Fruit fly (Drosophila melanogaster) whole organism, embryonic: Measurements from ENCODE around the gene CG10165.

Experiments
- Bdp1 ChIP-seq: fragments of 200-800 bp; sonication (Bioruptor generic); optimal IDR thresholded peaks from 3 replicates; lab custom pipeline; 2016; ENCODE audit warnings: missing biosample characterization, missing genetic modification characterization
- CG1024 ChIP-seq: fragments of 200-800 bp; sonication (Bioruptor generic); IDR thresholded peaks from 2 replicates; pipeline ENCODE4 v1.3.6; 2022; ENCODE audit warnings: missing biosample characterization, missing genetic modification characterization
- CG11560 ChIP-seq: fragments of 200-800 bp; sonication (Bioruptor generic); IDR thresholded peaks from 3 replicates; pipeline ENCODE4 v1.3.6; 2022; ENCODE audit warnings: missing biosample characterization, missing genetic modification characterization
- CG12236 ChIP-seq: fragments of 200-800 bp; sonication (Bioruptor generic); optimal IDR thresholded peaks from 2 replicates; lab custom pipeline; 2016; ENCODE audit warnings: missing biosample characterization, missing genetic modification characterization
- CG15479 ChIP-seq: fragments of 200-800 bp; sonication (Bioruptor generic); optimal IDR thresholded peaks from 3 replicates; lab custom pipeline; 2019; ENCODE audit warnings: missing biosample characterization, mild to moderate bottlenecking, missing genetic modification characterization, moderate library complexity
- CG15514 ChIP-seq: fragments of 200-800 bp; sonication (Bioruptor generic); optimal IDR thresholded peaks from 3 replicates; lab custom pipeline; 2017; ENCODE audit warnings: missing biosample characterization, missing genetic modification characterization, mild to moderate bottlenecking, moderate library complexity, missing genetic modification reagents
- CG15601 ChIP-seq: fragments of 200-800 bp; sonication (Bioruptor generic); optimal IDR thresholded peaks from 3 replicates; lab custom pipeline; 2019; ENCODE audit warnings: missing biosample characterization, mild to moderate bottlenecking, missing genetic modification characterization, moderate library complexity
- CG1647 ChIP-seq: fragments of 200-800 bp; sonication (Bioruptor generic); optimal IDR thresholded peaks from 3 replicates; lab custom pipeline; 2016; ENCODE audit warnings: missing biosample characterization, missing genetic modification characterization
- CG17186 ChIP-seq: fragments of 200-800 bp; sonication (Bioruptor generic); optimal IDR thresholded peaks from 3 replicates; lab custom pipeline; 2017; ENCODE audit warnings: missing biosample characterization, missing genetic modification reagents, missing genetic modification characterization
- CG17802 ChIP-seq: fragments of 200-800 bp; sonication (Bioruptor generic); optimal IDR thresholded peaks from 2 replicates; lab custom pipeline; 2018; ENCODE audit warnings: missing biosample characterization, mild to moderate bottlenecking, missing genetic modification characterization, moderate library complexity
- CG17912 ChIP-seq: fragments of 200-800 bp; sonication (Bioruptor generic); optimal IDR thresholded peaks from 2 replicates; lab custom pipeline; 2018; ENCODE audit warnings: missing biosample characterization, mild to moderate bottlenecking, missing genetic modification characterization
- CG18011 ChIP-seq: fragments of 200-800 bp; sonication (Bioruptor generic); optimal IDR thresholded peaks from 2 replicates; lab custom pipeline; 2017; ENCODE audit warnings: missing biosample characterization, missing genetic modification characterization, mild to moderate bottlenecking, moderate library complexity, missing genotype
- CG18476 ChIP-seq: fragments of 200-800 bp; sonication (Bioruptor generic); optimal IDR thresholded peaks from 2 replicates; lab custom pipeline; 2016; ENCODE audit warnings: missing biosample characterization, mild to moderate bottlenecking, missing genetic modification characterization
- CG18619 ChIP-seq: fragments of 200-800 bp; sonication (Bioruptor generic); optimal IDR thresholded peaks from 3 replicates; lab custom pipeline; 2017; ENCODE audit warnings: missing biosample characterization, mild to moderate bottlenecking, missing genetic modification characterization
- CG18764 ChIP-seq: fragments of 200-800 bp; sonication (Bioruptor generic); optimal IDR thresholded peaks from 3 replicates; lab custom pipeline; 2016; ENCODE audit warnings: missing biosample characterization, missing genetic modification characterization
- CG30431 ChIP-seq: fragments of 200-800 bp; sonication (Bioruptor generic); optimal IDR thresholded peaks from 2 replicates; lab custom pipeline; 2017; ENCODE audit warnings: missing biosample characterization, missing genetic modification characterization
- CG3065 ChIP-seq: fragments of 200-800 bp; sonication (Bioruptor generic); optimal IDR thresholded peaks from 2 replicates; lab custom pipeline; 2016; ENCODE audit warnings: missing biosample characterization, missing genetic modification characterization
- CG32532 ChIP-seq: fragments of 200-800 bp; sonication (Bioruptor generic); IDR thresholded peaks from 2 replicates; pipeline ENCODE4 v1.3.6; 2022; ENCODE audit warnings: missing biosample characterization, missing genetic modification characterization
- CG3281 ChIP-seq: fragments of 200-800 bp; sonication (Bioruptor generic); optimal IDR thresholded peaks from 3 replicates; lab custom pipeline; 2017; ENCODE audit warnings: missing biosample characterization, mild to moderate bottlenecking, missing genetic modification characterization
- CG33557 ChIP-seq: fragments of 200-800 bp; sonication (Bioruptor generic); optimal IDR thresholded peaks from 2 replicates; lab custom pipeline; 2019; ENCODE audit warnings: missing biosample characterization, mild to moderate bottlenecking, missing genetic modification characterization, moderate library complexity
- CG3407 ChIP-seq: fragments of 200-800 bp; sonication (Bioruptor generic); optimal IDR thresholded peaks from 2 replicates; lab custom pipeline; 2018; ENCODE audit warnings: missing biosample characterization, mild to moderate bottlenecking, missing genetic modification characterization
- CG3726 ChIP-seq: fragments of 200-800 bp; sonication (Bioruptor generic); IDR thresholded peaks from 3 replicates; pipeline ENCODE4, ENCODE4 v1.3.6; 2022; ENCODE audit warnings: missing biosample characterization, missing genetic modification characterization
- CG43689 ChIP-seq: fragments of 200-800 bp; sonication (Bioruptor generic); IDR thresholded peaks from 2 replicates; pipeline ENCODE4 v1.3.6; 2022; ENCODE audit warnings: missing biosample characterization, missing genetic modification characterization
- CG5953 ChIP-seq: fragments of 200-800 bp; sonication (Bioruptor generic); IDR thresholded peaks from 2 replicates; pipeline ENCODE4 v1.3.6; 2022; ENCODE audit warnings: missing biosample characterization, missing genetic modification characterization
- CG6683 ChIP-seq: fragments of 200-800 bp; sonication (Bioruptor generic); optimal IDR thresholded peaks from 2 replicates; lab custom pipeline; 2017; ENCODE audit warnings: missing biosample characterization, mild to moderate bottlenecking, missing genetic modification characterization, missing genetic modification reagents
- CG7786 ChIP-seq: fragments of 200-800 bp; sonication (Bioruptor generic); optimal IDR thresholded peaks from 2 replicates; lab custom pipeline; 2016; ENCODE audit warnings: missing biosample characterization, missing genetic modification characterization
- CG8478 ChIP-seq: fragments of >200 bp; optimal IDR thresholded peaks from 2 replicates; lab custom pipeline; 2018
- CG9215 ChIP-seq: fragments of 200-800 bp; sonication (Bioruptor generic); IDR thresholded peaks from 2 replicates; pipeline ENCODE4 v1.3.6; 2022; ENCODE audit warnings: missing biosample characterization, missing genetic modification characterization
- CG9817 ChIP-seq: fragments of 200-800 bp; sonication (Bioruptor generic); optimal IDR thresholded peaks from 2 replicates; lab custom pipeline; 2018; ENCODE audit warnings: missing biosample characterization, mild to moderate bottlenecking, missing genetic modification characterization, moderate library complexity
- CTCF ChIP-seq: fragments of 200-800 bp; sonication (Bioruptor generic); optimal IDR thresholded peaks from 2 replicates; lab custom pipeline; 2017; ENCODE audit warnings: missing biosample characterization, mild to moderate bottlenecking, missing genetic modification characterization, moderate library complexity
- D19B ChIP-seq: fragments of 200-800 bp; sonication (Bioruptor generic); optimal IDR thresholded peaks from 2 replicates; lab custom pipeline; 2017; ENCODE audit warnings: missing biosample characterization, mild to moderate bottlenecking, missing genetic modification characterization
- Dfd ChIP-seq, 2 experiments: fragments of >200 bp; optimal IDR thresholded peaks; 2 replicates each; lab custom pipeline; 2017; ENCODE audit warnings: missing biosample characterization in 2 of 2, missing genetic modification characterization in 2 of 2
- Doc3 ChIP-seq: fragments of 200-800 bp; sonication (Bioruptor generic); IDR thresholded peaks from 3 replicates; pipeline ENCODE4 v1.3.6; 2022; ENCODE audit warnings: missing biosample characterization, missing genetic modification characterization; ENCODE audit not compliant: partially characterized antibody
- Drgx ChIP-seq: fragments of 200-800 bp; sonication (Bioruptor generic); IDR thresholded peaks from 2 replicates; pipeline ENCODE4 v1.3.6; 2022; ENCODE audit warnings: missing biosample characterization, missing genetic modification characterization
- E2f1 ChIP-seq: fragments of 200-800 bp; sonication (Bioruptor generic); IDR thresholded peaks from 2 replicates; pipeline ENCODE4 v1.3.6; 2022; ENCODE audit warnings: missing biosample characterization, missing genetic modification characterization
- Side ChIP-seq: fragments of 200-800 bp; sonication (Bioruptor generic); optimal IDR thresholded peaks from 2 replicates; lab custom pipeline; 2016; ENCODE audit warnings: missing biosample characterization, missing genetic modification characterization
- Sin3A ChIP-seq: fragments of >200 bp; optimal IDR thresholded peaks from 2 replicates; lab custom pipeline; 2018
- Sox100B ChIP-seq: fragments of 200-800 bp; sonication (Bioruptor generic); optimal IDR thresholded peaks from 3 replicates; lab custom pipeline; 2018; ENCODE audit warnings: missing biosample characterization, mild to moderate bottlenecking, missing genetic modification characterization
- fd96Cb ChIP-seq: fragments of 200-800 bp; sonication (Bioruptor generic); optimal IDR thresholded peaks from 2 replicates; lab custom pipeline; 2018; ENCODE audit warnings: missing biosample characterization, mild to moderate bottlenecking, missing genetic modification characterization, moderate library complexity
- gem ChIP-seq: fragments of 200-800 bp; sonication (Bioruptor generic); optimal IDR thresholded peaks from 2 replicates; lab custom pipeline; 2019; ENCODE audit warnings: missing biosample characterization, mild to moderate bottlenecking, missing genetic modification characterization, moderate library complexity
- gt ChIP-seq: fragments of 200-800 bp; sonication (Bioruptor generic); IDR thresholded peaks from 2 replicates; pipeline ENCODE4 v1.3.6; 2022; ENCODE audit warnings: missing biosample characterization, missing genetic modification characterization
- ham ChIP-seq: fragments of 200-800 bp; sonication (Bioruptor generic); IDR thresholded peaks from 2 replicates; pipeline ENCODE4 v1.3.6; 2022; ENCODE audit warnings: missing biosample characterization, missing genetic modification characterization
- odd ChIP-seq: fragments of 200-800 bp; sonication (Bioruptor generic); optimal IDR thresholded peaks from 2 replicates; lab custom pipeline; 2017; ENCODE audit warnings: missing biosample characterization, mild to moderate bottlenecking, missing genetic modification characterization
- otp ChIP-seq: fragments of 200-800 bp; sonication (Bioruptor generic); IDR thresholded peaks from 3 replicates; pipeline ENCODE4, ENCODE4 v1.3.6; 2022; ENCODE audit warnings: missing biosample characterization, missing genetic modification characterization
- repo ChIP-seq: fragments of 200-800 bp; sonication (Bioruptor generic); optimal IDR thresholded peaks from 2 replicates; lab custom pipeline; 2016; ENCODE audit warnings: missing biosample characterization, missing genetic modification characterization
- slou ChIP-seq: fragments of 200-800 bp; sonication (Bioruptor generic); optimal IDR thresholded peaks from 3 replicates; lab custom pipeline; 2016; ENCODE audit warnings: missing biosample characterization, missing genetic modification characterization
- sna ChIP-seq: fragments of 200-800 bp; sonication (Bioruptor generic); IDR thresholded peaks from 2 replicates; pipeline ENCODE4 v1.3.6; 2022; ENCODE audit warnings: missing biosample characterization, missing genetic modification characterization; ENCODE audit not compliant: partially characterized antibody
- sob ChIP-seq: fragments of 200-800 bp; sonication (Bioruptor generic); IDR thresholded peaks from 2 replicates; pipeline ENCODE4 v1.3.6; 2022; ENCODE audit warnings: missing biosample characterization, missing genetic modification characterization
- zf30C ChIP-seq: fragments of 200-800 bp; sonication (Bioruptor generic); optimal IDR thresholded peaks from 3 replicates; lab custom pipeline; 2018; ENCODE audit warnings: missing biosample characterization, mild to moderate bottlenecking, missing genetic modification characterization

Gene CG10165

dm6 chr2L:19574364-19574763 is 44.3 kb upstream of the CG10165 start:
- TF ChIP-seq sob (GFP tag; lab: Robert Waterston, UW) (no peak), CTCF (GFP tag; lab: Kevin White, UChicago) (no peak), E2f1 (GFP tag; lab: Robert Waterston, UW) (0 out of 2 replicates have a peak, but pooled peaks have one; percentile 16), CG3726 (GFP tag; lab: Robert Waterston, UW) (no peak), zf30C (GFP tag; lab: Kevin White, UChicago) (peak; percentile 6), CG3065 (GFP tag; lab: Kevin White, UChicago) (no peak), sna (GFP tag; lab: Robert Waterston, UW) (no peak), Sox100B (GFP tag; lab: Kevin White, UChicago) (no peak), Doc3 (no peak), Drgx (GFP tag; lab: Robert Waterston, UW) (0 out of 2 replicates have a peak, but pooled peaks have one; percentile 15)
- TF ChIP-seq, all 482 proteins: peak for 3

dm6 chr2L:19572496-19573317 is 42.6 kb upstream of the CG10165 start:
- peak; percentile 78 for TF ChIP-seq CG3281 (GFP tag; lab: Kevin White, UChicago)
- no peak for TF ChIP-seq Dfd (GFP tag; optimal IDR thresholded peaks at IDR 0.05; lab: Kevin White, UChicago)
- TF ChIP-seq D19B (GFP tag; lab: Kevin White, UChicago), result peak; percentile 100
- no peak; the same call in 1 of the 2 replicates for TF ChIP-seq CG5953 (GFP tag; lab: Robert Waterston, UW)
- peak; percentile 43 for TF ChIP-seq CG6683 (GFP tag; lab: Kevin White, UChicago)
- TF ChIP-seq CG7786, result peak; percentile 54
- TF ChIP-seq repo (GFP tag; lab: Kevin White, UChicago), result no peak
- TF ChIP-seq Bdp1 (GFP tag; lab: Kevin White, UChicago), result peak; percentile 66
- peak; percentile 27 for TF ChIP-seq CG33557 (GFP tag; lab: Kevin White, UChicago)
- peak; percentile 30 for TF ChIP-seq CG3407 (GFP tag; lab: Kevin White, UChicago)
- TF ChIP-seq CG9215 (GFP tag; lab: Robert Waterston, UW), result peak; percentile 63
- TF ChIP-seq CG12236 (GFP tag; lab: Kevin White, UChicago), result peak; percentile 30
- peak; percentile 49 for TF ChIP-seq fd96Cb (tag; lab: Kevin White, UChicago)
- TF ChIP-seq CG15514, result peak; percentile 66
- peak; percentile 48 for TF ChIP-seq CG9817 (tag; lab: Kevin White, UChicago)
- no peak for TF ChIP-seq CG17186
- TF ChIP-seq odd, result peak; percentile 57
- TF ChIP-seq CG15601 (tag; lab: Kevin White, UChicago), result peak; percentile 57
- no peak for TF ChIP-seq ham (GFP tag; lab: Robert Waterston, UW)
- no peak; the same call in 2 of the 3 replicates for TF ChIP-seq otp (GFP tag; lab: Robert Waterston, UW)
- TF ChIP-seq CG17802 (tag; lab: Kevin White, UChicago), result no peak
- peak; percentile 27 for TF ChIP-seq CG18011 (GFP tag; lab: Kevin White, UChicago)
- no peak for TF ChIP-seq CG30431 (GFP tag; lab: Kevin White, UChicago)
- TF ChIP-seq CG17912 (GFP tag; lab: Kevin White, UChicago), result no peak
- no peak for TF ChIP-seq CG8478 (lab: Kevin White, UChicago)
- TF ChIP-seq gem, result peak; percentile 78
- no peak for TF ChIP-seq CG1024 (GFP tag; lab: Robert Waterston, UW)
- TF ChIP-seq CG43689 (GFP tag; lab: Robert Waterston, UW), result no peak
- TF ChIP-seq Side (GFP tag; lab: Kevin White, UChicago), result peak; percentile 27
- TF ChIP-seq CG11560 (tag; lab: Robert Waterston, UW), result no peak
- peak; percentile 65 for TF ChIP-seq CG32532 (GFP tag; lab: Robert Waterston, UW)
- no peak for TF ChIP-seq Sin3A (lab: Kevin White, UChicago)
- TF ChIP-seq slou, result peak; percentile 37
- peak; percentile 23 for TF ChIP-seq CG18764 (GFP tag; lab: Kevin White, UChicago)
- no peak for TF ChIP-seq gt (GFP tag; lab: Robert Waterston, UW)
- peak; percentile 19 for TF ChIP-seq CG1647 (GFP tag; lab: Kevin White, UChicago)
- peak; percentile 62 for TF ChIP-seq CG18476
- TF ChIP-seq CG15479 (GFP tag; lab: Kevin White, UChicago), result no peak
- peak; percentile 52 for TF ChIP-seq CG18619 (GFP tag; lab: Kevin White, UChicago)
